Fruit fly (Drosophila melanogaster): ENCODE data around the gene CG12112.

The CG12112 gene

DNA sequence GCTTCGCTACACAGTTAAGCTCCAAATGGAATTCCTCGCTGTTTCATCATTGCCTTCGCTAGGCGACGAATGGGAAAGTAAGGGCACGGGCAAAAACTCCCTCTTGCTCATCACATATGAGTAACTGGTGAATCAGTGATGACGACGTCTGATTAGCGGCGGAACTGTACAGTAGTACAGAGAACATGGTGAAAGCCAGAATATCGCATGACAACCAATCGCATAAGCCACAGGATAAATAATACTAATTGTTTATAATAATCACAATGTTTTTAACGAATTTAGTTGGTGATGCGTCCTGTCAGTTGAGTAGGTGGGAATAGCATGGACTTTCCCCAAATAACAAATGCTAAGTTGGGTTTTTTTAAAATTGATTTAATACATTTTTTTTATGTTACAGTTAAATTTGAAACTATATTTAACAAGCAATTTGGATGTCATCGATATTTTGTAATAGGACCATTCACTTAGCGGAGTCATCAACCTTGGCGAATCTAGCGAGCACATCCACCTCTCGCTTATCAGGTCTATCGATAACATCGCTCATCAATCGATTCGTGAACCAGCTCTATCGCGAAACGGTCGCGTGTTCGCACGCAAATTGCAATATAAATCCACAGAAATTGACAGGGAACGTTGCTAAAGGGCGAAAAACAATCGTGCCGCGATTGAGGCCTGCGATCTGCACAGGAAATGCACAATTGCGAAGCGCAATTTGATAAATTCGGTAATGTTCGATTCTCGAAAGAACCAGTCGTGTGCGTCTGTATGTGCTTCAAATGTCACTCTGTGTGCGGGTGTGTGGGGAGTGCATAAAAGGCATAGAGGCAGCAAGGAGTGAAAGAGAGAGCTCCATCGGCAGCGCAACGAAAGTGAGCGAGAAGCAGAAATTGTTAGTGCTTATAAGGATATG lies at the start of gene CG12112, which contains the start of gene Trf4-1:
Gene CG12112, minus strand, starts transcription at position 106 of the 913 bp plus-strand sequence.
Gene Trf4-1, plus strand, starts transcription at position 236 of the 913 bp plus-strand sequence.
- TF ChIP-seq noc (tag; optimal IDR thresholded peaks at IDR 0.05), result peak; percentile 35

dm6 chrX:8607902-8608301 lies 47.9 kb upstream of the CG12112 start:
- no peak for TF ChIP-seq noc (tag; optimal IDR thresholded peaks at IDR 0.05)

- no peak for TF ChIP-seq noc (tag; optimal IDR thresholded peaks at IDR 0.05)
These were observed 46.2 kb upstream of the CG12112 start, which contains the start of gene Caf1-180 for dm6 chrX:8606206-8606605. Gene Caf1-180, minus strand, starts transcription at chrX:8606304.

DNA sequence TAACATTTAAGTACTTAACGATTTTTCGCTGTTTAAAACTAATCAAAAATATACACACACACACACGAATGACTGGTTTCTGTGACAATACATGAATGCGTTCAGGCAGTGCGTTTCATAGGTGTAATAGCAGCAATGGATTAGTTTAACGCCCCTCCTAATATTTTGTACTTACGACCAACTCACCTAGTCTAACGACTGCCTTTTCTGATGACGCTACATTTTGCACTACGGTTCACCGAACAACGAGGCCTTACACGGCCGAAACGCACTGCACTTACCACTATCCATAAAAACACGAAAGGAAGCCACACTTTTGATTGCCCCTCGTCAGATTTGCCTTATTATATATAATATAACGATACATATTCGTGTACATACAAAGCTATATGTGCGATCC lies 41.2 kb upstream of the CG12112 start:
- TF ChIP-seq noc (tag; optimal IDR thresholded peaks at IDR 0.05), result no peak

dm6 chrX:8593159-8593476 lies 33.1 kb upstream of the CG12112 start:
- no peak for TF ChIP-seq noc (tag; optimal IDR thresholded peaks at IDR 0.05)

- TF ChIP-seq noc (tag; optimal IDR thresholded peaks at IDR 0.05), result no peak
These were observed 32.6 kb upstream of the CG12112 start for dm6 chrX:8592437-8593158.

- TF ChIP-seq noc (tag; optimal IDR thresholded peaks at IDR 0.05), result no peak
These were observed 31.7 kb upstream of the CG12112 start, which contains the start of the genes CG12659 and Crag for dm6 chrX:8591685-8592127. Gene CG12659, minus strand, starts transcription at chrX:8591729. Gene Crag, plus strand, starts transcription at chrX:8592031.

DNA sequence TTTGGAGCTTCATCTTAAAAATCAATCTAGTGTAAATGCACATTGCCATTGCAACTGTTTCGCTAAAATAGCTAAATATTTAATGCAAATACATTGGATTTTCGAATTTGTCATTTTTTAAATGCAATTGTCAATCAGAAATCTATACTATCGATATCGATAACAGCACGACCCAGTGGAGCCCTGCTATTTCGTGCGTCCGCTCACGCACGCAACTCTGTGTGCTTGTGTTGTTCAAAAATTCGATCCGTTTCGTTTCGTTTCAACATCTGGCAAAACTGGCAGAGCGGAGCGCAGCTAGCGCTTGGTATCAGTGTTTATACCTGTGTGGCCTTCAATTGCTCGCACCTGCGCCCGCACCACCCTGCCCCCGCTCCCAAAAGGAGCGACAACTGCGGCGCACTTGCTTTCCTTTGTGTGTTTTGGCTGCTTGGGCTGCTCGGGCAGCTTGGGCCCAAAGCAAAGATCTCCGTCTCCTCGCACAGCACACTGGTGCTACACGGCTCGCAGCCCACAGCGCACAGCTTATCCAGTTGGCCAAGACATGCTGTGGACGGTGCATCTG lies 28.7 kb upstream of the CG12112 start, which contains the start of gene CG12081:
Gene CG12081, plus strand, starts transcription at position 205 of the 565 bp plus-strand sequence.
- TF ChIP-seq noc (tag; optimal IDR thresholded peaks at IDR 0.05), result no peak

- TF ChIP-seq noc (tag; optimal IDR thresholded peaks at IDR 0.05), result peak; percentile 36
These were observed 23.2 kb upstream of the CG12112 start for dm6 chrX:8583159-8583558.

DNA sequence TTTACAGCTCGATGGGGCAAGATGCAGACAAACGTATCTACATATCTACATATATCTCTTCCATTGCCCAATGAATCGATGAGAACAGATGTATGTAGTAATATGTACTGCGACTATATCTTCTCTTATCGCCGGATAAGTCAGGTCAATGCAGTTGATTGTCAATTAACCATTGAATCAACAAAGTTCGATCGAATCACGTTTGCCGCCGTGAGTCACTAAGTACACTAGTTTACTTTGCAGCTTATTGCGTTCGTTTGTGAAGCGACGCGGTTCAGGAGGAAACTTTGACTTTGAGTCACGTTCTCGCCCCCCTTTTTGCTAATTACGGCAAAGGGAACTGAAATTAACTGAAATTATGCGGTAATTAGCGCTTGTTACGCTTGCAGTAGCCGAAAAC lies 20.8 kb upstream of the CG12112 start:
- TF ChIP-seq noc (tag; optimal IDR thresholded peaks at IDR 0.05), result no peak

dm6 chrX:8579875-8580274 lies 19.9 kb upstream of the CG12112 start:
- TF ChIP-seq noc (tag; optimal IDR thresholded peaks at IDR 0.05), result no peak

DNA sequence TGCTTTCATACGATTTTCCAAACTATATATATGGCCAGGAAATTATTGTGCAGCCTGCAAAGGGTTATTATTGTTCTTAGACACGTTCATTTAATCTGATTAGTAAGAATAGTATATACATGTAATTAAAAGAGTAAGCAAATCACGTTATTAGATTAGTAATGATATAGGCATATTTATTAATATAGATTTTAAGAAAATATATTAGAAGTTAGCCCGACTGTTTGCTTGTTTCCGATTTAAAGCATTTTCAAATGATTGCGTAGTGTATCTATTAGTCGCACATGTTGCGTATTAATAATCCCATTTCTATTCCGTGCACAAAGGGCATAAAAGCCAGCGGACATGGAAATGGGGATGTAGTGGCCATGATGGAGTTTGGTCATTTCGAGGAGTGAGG lies 19.1 kb upstream of the CG12112 start:
- TF ChIP-seq noc (tag; optimal IDR thresholded peaks at IDR 0.05), result no peak

- TF ChIP-seq noc (tag; optimal IDR thresholded peaks at IDR 0.05), result no peak
These were observed 16.7 kb upstream of the CG12112 start for dm6 chrX:8576675-8577074.

- no peak for TF ChIP-seq noc (tag; optimal IDR thresholded peaks at IDR 0.05)
These were observed 14.8 kb upstream of the CG12112 start for dm6 chrX:8574672-8575350.

- no peak for TF ChIP-seq noc (tag; optimal IDR thresholded peaks at IDR 0.05)
These were observed 13.9 kb upstream of the CG12112 start, which contains the start of gene CG12065 for dm6 chrX:8573744-8574484. Gene CG12065, plus strand, starts transcription at chrX:8574306.
